Fruit fly (Drosophila melanogaster): ENCODE data around the gene Muc14A.
A peak's percentile ranks its signal among the peaks of the same experiment; 100 is the strongest.

Gene Muc14A

dm6 chrX:16090179-16091144 lies 81.5 kb downstream of the Muc14A start (continued):
- TF ChIP-seq jim (GFP tag; optimal IDR thresholded peaks at IDR 0.05), result peak; percentile 54
- TF ChIP-seq Hr83 (GFP tag; optimal IDR thresholded peaks at IDR 0.05; ENCODE audit: poor library complexity, severe bottlenecking), result peak; percentile 82
- TF ChIP-seq Hr78 (GFP tag; optimal IDR thresholded peaks at IDR 0.05), result no peak
- no peak for TF ChIP-seq lola (GFP tag; optimal IDR thresholded peaks at IDR 0.05)
- TF ChIP-seq Mio (GFP tag; optimal IDR thresholded peaks at IDR 0.05), result peak; percentile 34
- TF ChIP-seq rgr (GFP tag; optimal IDR thresholded peaks at IDR 0.05), result peak; percentile 86
- TF ChIP-seq Jra (GFP tag; optimal IDR thresholded peaks at IDR 0.05), result peak; percentile 41
- peak; percentile 76 for TF ChIP-seq fru (GFP tag; optimal IDR thresholded peaks at IDR 0.05)
- TF ChIP-seq sv (GFP tag; optimal IDR thresholded peaks at IDR 0.05), result peak; percentile 84
- TF ChIP-seq dmrt93B (GFP tag; optimal IDR thresholded peaks at IDR 0.05), result peak; percentile 41
- TF ChIP-seq Myc (optimal IDR thresholded peaks at IDR 0.05), result no peak
- TF ChIP-seq Vsx2 (GFP tag; optimal IDR thresholded peaks at IDR 0.05; ENCODE audit: partially characterized antibody), result no peak
- no peak for TF ChIP-seq Abd-B (GFP tag; optimal IDR thresholded peaks at IDR 0.05)
- TF ChIP-seq psq (GFP tag; optimal IDR thresholded peaks at IDR 0.05), result peak; percentile 65

dm6 chrX:16091431-16091990 lies 82.6 kb downstream of the Muc14A start, which contains the start of gene Tob:
Gene Tob (minus strand): TSS chrX:16091495.
- TF ChIP-seq HLH106 (tag; optimal IDR thresholded peaks at IDR 0.05) (peak; percentile 12), h (GFP tag; optimal IDR thresholded peaks at IDR 0.05) (peak; percentile 75), sv (GFP tag; optimal IDR thresholded peaks at IDR 0.05) (no peak), Myc (optimal IDR thresholded peaks at IDR 0.05) (peak; percentile 67), CG32264 (GFP tag; optimal IDR thresholded peaks at IDR 0.05) (no peak), fru (GFP tag; optimal IDR thresholded peaks at IDR 0.05) (peak; percentile 61), CrebA (GFP tag; optimal IDR thresholded peaks at IDR 0.05; ENCODE audit: borderline replicate concordance) (no peak), Dif (GFP tag; optimal IDR thresholded peaks at IDR 0.05; ENCODE audit: partially characterized antibody) (peak; percentile 22), CG9705 (GFP tag; optimal IDR thresholded peaks at IDR 0.05) (no peak), Hnf4 (GFP tag; optimal IDR thresholded peaks at IDR 0.05) (peak; percentile 10), ey (GFP tag; optimal IDR thresholded peaks at IDR 0.05) (peak; percentile 37), rgr (GFP tag; optimal IDR thresholded peaks at IDR 0.05) (no peak), foxo (GFP tag; optimal IDR thresholded peaks at IDR 0.05) (peak in 1 of 2 experiments; percentile 29), br (GFP tag; optimal IDR thresholded peaks at IDR 0.05) (peak; percentile 41), Dfd (GFP tag; optimal IDR thresholded peaks at IDR 0.05) (no peak), brk (GFP tag; optimal IDR thresholded peaks at IDR 0.05) (no peak), dl (GFP tag; optimal IDR thresholded peaks at IDR 0.05; ENCODE audit: insufficient read depth in 1 of 2, partially characterized antibody in 2 of 2) (peak in 1 of 2 experiments; percentile 27), psq (GFP tag; optimal IDR thresholded peaks at IDR 0.05) (peak; percentile 8), Rel (GFP tag; optimal IDR thresholded peaks at IDR 0.05) (no peak), Rel (tag; optimal IDR thresholded peaks at IDR 0.05) (peak; percentile 7), woc (GFP tag; optimal IDR thresholded peaks at IDR 0.05) (peak; percentile 78)

dm6 chrX:16092614-16093280 lies 83.8 kb downstream of the Muc14A start:
- TF ChIP-seq psq (GFP tag; optimal IDR thresholded peaks at IDR 0.05) (peak; percentile 16), foxo (GFP tag; optimal IDR thresholded peaks at IDR 0.05) (peak in 1 of 2 experiments; percentile 12), fru (GFP tag; optimal IDR thresholded peaks at IDR 0.05) (peak; percentile 14), Jra (GFP tag; optimal IDR thresholded peaks at IDR 0.05) (no peak)

dm6 chrX:16096488-16096887 lies 87.6 kb downstream of the Muc14A start:
- TF ChIP-seq CG9705 (GFP tag; optimal IDR thresholded peaks at IDR 0.05) (no peak), fru (GFP tag; optimal IDR thresholded peaks at IDR 0.05) (no peak), Sp1 (GFP tag; optimal IDR thresholded peaks at IDR 0.05) (no peak), Dif (GFP tag; optimal IDR thresholded peaks at IDR 0.05; ENCODE audit: partially characterized antibody) (no peak), GATAd (GFP tag; optimal IDR thresholded peaks at IDR 0.05) (no peak), ey (GFP tag; optimal IDR thresholded peaks at IDR 0.05) (no peak), Hr83 (GFP tag; optimal IDR thresholded peaks at IDR 0.05; ENCODE audit: poor library complexity, severe bottlenecking) (no peak), psq (GFP tag; optimal IDR thresholded peaks at IDR 0.05) (no peak), Myc (optimal IDR thresholded peaks at IDR 0.05) (peak; percentile 65), h (GFP tag; optimal IDR thresholded peaks at IDR 0.05) (peak; percentile 27), usp (GFP tag; optimal IDR thresholded peaks at IDR 0.05) (no peak), tai (GFP tag; optimal IDR thresholded peaks at IDR 0.05) (peak; percentile 41), sage (GFP tag; optimal IDR thresholded peaks at IDR 0.05) (no peak), woc (GFP tag; optimal IDR thresholded peaks at IDR 0.05) (peak; percentile 9), Mio (GFP tag; optimal IDR thresholded peaks at IDR 0.05) (no peak), Abd-B (GFP tag; optimal IDR thresholded peaks at IDR 0.05) (no peak), jim (GFP tag; optimal IDR thresholded peaks at IDR 0.05) (no peak), OdsH (GFP tag; optimal IDR thresholded peaks at IDR 0.05) (no peak), rgr (GFP tag; optimal IDR thresholded peaks at IDR 0.05) (peak; percentile 14), foxo (GFP tag; optimal IDR thresholded peaks at IDR 0.05) (no peak), pan (optimal IDR thresholded peaks at IDR 0.05) (no peak), dsf (GFP tag; optimal IDR thresholded peaks at IDR 0.05; ENCODE audit: borderline replicate concordance) (no peak), HLH106 (tag; optimal IDR thresholded peaks at IDR 0.05) (no peak), sv (GFP tag; optimal IDR thresholded peaks at IDR 0.05) (no peak), dl (GFP tag; optimal IDR thresholded peaks at IDR 0.05; ENCODE audit: insufficient read depth in 1 of 2, partially characterized antibody in 2 of 2) (no peak)
